Fruit fly (Drosophila melanogaster) whole organism, embryonic: ENCODE results near the gene CG12379.
A peak's percentile ranks its signal among the peaks of the same experiment; 100 is the strongest.

ENCODE experiments used
- ATbp ChIP-seq: fragments of 200-800 bp; sonication (Bioruptor generic); optimal IDR thresholded peaks from 2 replicates; lab custom pipeline; 2017; ENCODE audit warnings: missing biosample characterization, mild to moderate bottlenecking, missing genetic modification characterization, missing genetic modification reagents
- B-H2 ChIP-seq: fragments of 200-800 bp; sonication (Bioruptor generic); optimal IDR thresholded peaks from 2 replicates; lab custom pipeline; 2018; ENCODE audit warnings: missing biosample characterization, mild to moderate bottlenecking, missing genetic modification characterization
- BEAF-32 ChIP-seq: fragments of 200-800 bp; sonication (Bioruptor generic); optimal IDR thresholded peaks from 3 replicates; lab custom pipeline; 2017; ENCODE audit warnings: missing biosample characterization, missing genetic modification characterization, mild to moderate bottlenecking, moderate library complexity, missing genetic modification reagents
- CG10366 ChIP-seq: fragments of 200-800 bp; sonication (Bioruptor generic); IDR thresholded peaks from 2 replicates; pipeline ENCODE4 v1.3.6; 2022; ENCODE audit warnings: missing biosample characterization, missing genetic modification characterization
- CG12391 ChIP-seq: fragments of 200-800 bp; sonication (Bioruptor generic); optimal IDR thresholded peaks from 3 replicates; lab custom pipeline; 2018; ENCODE audit warnings: missing biosample characterization, mild to moderate bottlenecking, missing genetic modification characterization, moderate library complexity
- CG15269 ChIP-seq: fragments of 200-800 bp; sonication (Bioruptor generic); optimal IDR thresholded peaks from 2 replicates; lab custom pipeline; 2018; ENCODE audit warnings: missing biosample characterization, mild to moderate bottlenecking, missing genetic modification characterization, moderate library complexity
- CG16863 ChIP-seq: fragments of 200-800 bp; sonication (Bioruptor generic); optimal IDR thresholded peaks from 3 replicates; lab custom pipeline; 2016; ENCODE audit warnings: missing biosample characterization, missing genetic modification characterization
- CG17829 ChIP-seq: fragments of 200-800 bp; optimal IDR thresholded peaks from 2 replicates; lab custom pipeline; 2019; ENCODE audit warnings: missing biosample characterization, mild to moderate bottlenecking, missing genetic modification characterization, moderate library complexity
- CG18599 ChIP-seq: fragments of 200-800 bp; sonication (Bioruptor generic); optimal IDR thresholded peaks from 3 replicates; lab custom pipeline; 2017; ENCODE audit warnings: missing biosample characterization, missing genetic modification characterization, mild to moderate bottlenecking, moderate library complexity, missing genetic modification reagents
- CG2678 ChIP-seq: fragments of 200-800 bp; sonication (Bioruptor generic); optimal IDR thresholded peaks from 3 replicates; lab custom pipeline; 2019; ENCODE audit warnings: missing biosample characterization, mild to moderate bottlenecking, missing genetic modification characterization, moderate library complexity
- CG2712 ChIP-seq: fragments of 200-800 bp; optimal IDR thresholded peaks from 3 replicates; lab custom pipeline; 2019; ENCODE audit warnings: missing biosample characterization, mild to moderate bottlenecking, missing genetic modification characterization, moderate library complexity
- CG3163 ChIP-seq: fragments of 200-800 bp; sonication (Bioruptor generic); optimal IDR thresholded peaks from 3 replicates; lab custom pipeline; 2016; ENCODE audit warnings: missing biosample characterization, missing genetic modification characterization
- CG32767 ChIP-seq: fragments of 200-800 bp; sonication (Bioruptor generic); IDR thresholded peaks from 2 replicates; pipeline ENCODE4 v1.3.6; 2022; ENCODE audit warnings: missing biosample characterization, missing genetic modification characterization
- CG34376 ChIP-seq: fragments of 200-800 bp; sonication (Bioruptor generic); optimal IDR thresholded peaks from 2 replicates; lab custom pipeline; 2018; ENCODE audit warnings: missing biosample characterization, mild to moderate bottlenecking, missing genetic modification characterization
- CG4730 ChIP-seq: fragments of 200-800 bp; sonication (Bioruptor generic); IDR thresholded peaks from 2 replicates; pipeline ENCODE4 v1.3.6; 2022; ENCODE audit warnings: missing biosample characterization, missing genetic modification characterization
- CG6791 ChIP-seq: fragments of 200-800 bp; sonication (Bioruptor generic); IDR thresholded peaks from 3 replicates; pipeline ENCODE4 v1.3.6; 2022; ENCODE audit warnings: missing biosample characterization, missing genetic modification characterization; ENCODE audit not compliant: partially characterized antibody
- CG6854 ChIP-seq: fragments of 200-800 bp; sonication (Bioruptor generic); optimal IDR thresholded peaks from 3 replicates; lab custom pipeline; 2017; ENCODE audit warnings: missing biosample characterization, mild to moderate bottlenecking, missing genetic modification characterization
- CG7839 ChIP-seq: fragments of 200-800 bp; sonication (Bioruptor generic); optimal IDR thresholded peaks from 3 replicates; lab custom pipeline; 2018; ENCODE audit warnings: missing biosample characterization, mild to moderate bottlenecking, missing genetic modification characterization, moderate library complexity
- D19B ChIP-seq: fragments of 200-800 bp; sonication (Bioruptor generic); optimal IDR thresholded peaks from 2 replicates; lab custom pipeline; 2017; ENCODE audit warnings: missing biosample characterization, mild to moderate bottlenecking, missing genetic modification characterization
- Dad ChIP-seq: fragments of 200-800 bp; sonication (Bioruptor generic); optimal IDR thresholded peaks from 3 replicates; lab custom pipeline; 2016; ENCODE audit warnings: missing biosample characterization, missing genetic modification characterization
- HLHmδ ChIP-seq: fragments of 200-800 bp; sonication (Bioruptor generic); optimal IDR thresholded peaks from 2 replicates; lab custom pipeline; 2018; ENCODE audit warnings: missing biosample characterization, mild to moderate bottlenecking, missing genetic modification characterization, moderate library complexity
- Hsf ChIP-seq: fragments of 200-800 bp; sonication (Bioruptor generic); optimal IDR thresholded peaks from 3 replicates; lab custom pipeline; 2016; ENCODE audit warnings: missing biosample characterization, missing genetic modification characterization
- MBD-R2 ChIP-seq: fragments of 200-800 bp; sonication (Bioruptor generic); IDR thresholded peaks from 2 replicates; pipeline ENCODE4 v1.3.6; 2022; ENCODE audit warnings: missing biosample characterization, missing genetic modification characterization
- Max ChIP-seq: fragments of 200-800 bp; sonication (Bioruptor generic); optimal IDR thresholded peaks from 2 replicates; lab custom pipeline; 2016; ENCODE audit warnings: missing biosample characterization, mild to moderate bottlenecking, missing genetic modification characterization
- Nf-YC ChIP-seq: fragments of 200-800 bp; optimal IDR thresholded peaks from 3 replicates; lab custom pipeline; 2019; ENCODE audit warnings: missing biosample characterization, mild to moderate bottlenecking, missing genetic modification characterization, moderate library complexity
- Ptx1 ChIP-seq: fragments of 200-800 bp; sonication (Bioruptor generic); IDR thresholded peaks from 2 replicates; pipeline ENCODE4 v1.3.6; 2022; ENCODE audit warnings: missing biosample characterization, missing genetic modification characterization
- Sox102F ChIP-seq: fragments of 200-800 bp; sonication (Bioruptor generic); optimal IDR thresholded peaks from 2 replicates; lab custom pipeline; 2018; ENCODE audit warnings: missing biosample characterization, mild to moderate bottlenecking, missing genetic modification characterization, moderate library complexity
- Stat92E ChIP-seq, 3 experiments: fragments of >200 bp in 2 of 3; fragments of 200-800 bp in 1 of 3; sonication (Bioruptor generic) in 1 of 3; optimal IDR thresholded peaks; 2 replicates each; lab custom pipeline; 2017 to 2019; ENCODE audit warnings: missing biosample characterization in 3 of 3, missing genetic modification characterization in 3 of 3, mild to moderate bottlenecking in 1 of 3, moderate library complexity in 1 of 3
- bab2 ChIP-seq: fragments of 200-800 bp; sonication (Bioruptor generic); optimal IDR thresholded peaks from 2 replicates; lab custom pipeline; 2016; ENCODE audit warnings: missing biosample characterization, missing genetic modification characterization
- cato ChIP-seq: fragments of 200-800 bp; sonication (Bioruptor generic); optimal IDR thresholded peaks from 2 replicates; lab custom pipeline; 2016; ENCODE audit warnings: missing biosample characterization, missing genetic modification characterization, borderline replicate concordance
- chif ChIP-seq, 2 experiments: fragments of 200-800 bp; sonication (Bioruptor generic); optimal IDR thresholded peaks; 3 replicates each; lab custom pipeline; 2016; ENCODE audit warnings: missing biosample characterization in 2 of 2, missing genetic modification characterization in 2 of 2
- crp ChIP-seq, 2 experiments: fragments of 200-800 bp; sonication (Bioruptor generic); optimal IDR thresholded peaks; 2 replicates in 1 of 2; 3 replicates in 1 of 2; lab custom pipeline; 2017; ENCODE audit warnings: missing biosample characterization in 2 of 2, missing genetic modification characterization in 2 of 2, mild to moderate bottlenecking in 1 of 2, moderate library complexity in 1 of 2
- fd3F ChIP-seq: fragments of 200-800 bp; sonication (Bioruptor generic); optimal IDR thresholded peaks from 2 replicates; lab custom pipeline; 2018; ENCODE audit warnings: missing biosample characterization, mild to moderate bottlenecking, missing genetic modification characterization, moderate library complexity
- ham ChIP-seq: fragments of 200-800 bp; sonication (Bioruptor generic); IDR thresholded peaks from 2 replicates; pipeline ENCODE4 v1.3.6; 2022; ENCODE audit warnings: missing biosample characterization, missing genetic modification characterization
- inv ChIP-seq: fragments of 200-800 bp; sonication (Bioruptor generic); IDR thresholded peaks from 2 replicates; pipeline ENCODE4 v1.3.6; 2022; ENCODE audit warnings: missing biosample characterization, missing genetic modification characterization; ENCODE audit not compliant: partially characterized antibody
- jing ChIP-seq: fragments of 200-800 bp; sonication (Bioruptor generic); optimal IDR thresholded peaks from 2 replicates; lab custom pipeline; 2018; ENCODE audit warnings: missing biosample characterization, mild to moderate bottlenecking, missing genetic modification characterization
- lola ChIP-seq, 3 experiments: fragments of >200 bp in 2 of 3; fragments of 200-800 bp in 1 of 3; sonication (Bioruptor generic) in 1 of 3; optimal IDR thresholded peaks; 2 replicates each; lab custom pipeline; 2017 to 2019; ENCODE audit warnings: missing biosample characterization in 3 of 3, missing genetic modification characterization in 3 of 3, mild to moderate bottlenecking in 1 of 3, moderate library complexity in 1 of 3
- mirr ChIP-seq: fragments of 200-800 bp; sonication (Bioruptor generic); optimal IDR thresholded peaks from 3 replicates; lab custom pipeline; 2018; ENCODE audit warnings: missing biosample characterization, mild to moderate bottlenecking, missing genetic modification characterization
- org-1 ChIP-seq: fragments of 200-800 bp; sonication (Bioruptor generic); optimal IDR thresholded peaks from 2 replicates; lab custom pipeline; 2017; ENCODE audit warnings: missing biosample characterization, missing genetic modification characterization
- salm ChIP-seq: fragments of 200-800 bp; sonication (Bioruptor generic); optimal IDR thresholded peaks from 2 replicates; lab custom pipeline; 2018; ENCODE audit warnings: missing biosample characterization, mild to moderate bottlenecking, missing genetic modification characterization
- sd ChIP-seq: fragments of 200-800 bp; sonication (Bioruptor generic); optimal IDR thresholded peaks from 3 replicates; lab custom pipeline; 2018; ENCODE audit warnings: missing biosample characterization, mild to moderate bottlenecking, missing genetic modification characterization, moderate library complexity
- sens ChIP-seq: fragments of 200-800 bp; sonication (Bioruptor generic); peaks from one replicate; lab custom pipeline; 2016; ENCODE audit warnings: missing biosample characterization, missing genetic modification characterization
- stwl ChIP-seq: fragments of 200-800 bp; sonication (Bioruptor generic); optimal IDR thresholded peaks from 3 replicates; lab custom pipeline; 2018; ENCODE audit warnings: missing biosample characterization, mild to moderate bottlenecking, missing genetic modification characterization, moderate library complexity
- tio ChIP-seq: fragments of 200-800 bp; sonication (Bioruptor generic); optimal IDR thresholded peaks from 2 replicates; lab custom pipeline; 2017; ENCODE audit warnings: missing biosample characterization, missing genetic modification characterization, inconsistent platforms
- tll ChIP-seq, 2 experiments: fragments of 200-800 bp in 1 of 2; fragments of >200 bp in 1 of 2; sonication (Bioruptor generic) in 1 of 2; optimal IDR thresholded peaks; 2 replicates each; lab custom pipeline; 2017 to 2019; ENCODE audit warnings: missing biosample characterization in 2 of 2, missing genetic modification characterization in 2 of 2, mild to moderate bottlenecking in 1 of 2, moderate library complexity in 1 of 2
- twi ChIP-seq: fragments of 200-800 bp; optimal IDR thresholded peaks from 2 replicates; lab custom pipeline; 2019; ENCODE audit warnings: missing biosample characterization, mild to moderate bottlenecking, missing genetic modification characterization, moderate library complexity
- tx ChIP-seq: fragments of 200-800 bp; sonication (Bioruptor generic); optimal IDR thresholded peaks from 2 replicates; lab custom pipeline; 2016; ENCODE audit warnings: missing biosample characterization, missing genetic modification characterization
- vvl ChIP-seq: fragments of 200-800 bp; sonication (Bioruptor generic); IDR thresholded peaks from 2 replicates; pipeline ENCODE4 v1.3.6; 2022; ENCODE audit warnings: missing biosample characterization, missing genetic modification characterization

CG12379 gene

dm6 chrX:15696854-15697540 is 36.8 kb downstream of the CG12379 start, which contains the start of gene CG8128 (continued):
- TF ChIP-seq mirr (GFP tag; lab: Kevin White, UChicago) (no peak), HLHmδ (no peak), CG2678 (tag; lab: Kevin White, UChicago) (no peak), ham (no peak), CG32767 (GFP tag; lab: Robert Waterston, UW) (no peak), Dad (GFP tag; lab: Kevin White, UChicago) (no peak), ATbp (GFP tag; lab: Kevin White, UChicago) (no peak), lola (GFP tag; optimal IDR thresholded peaks at IDR 0.05; lab: Kevin White, UChicago) (no peak), Sox102F (GFP tag; lab: Kevin White, UChicago) (no peak), D19B (GFP tag; lab: Kevin White, UChicago) (no peak), Stat92E (GFP tag; optimal IDR thresholded peaks at IDR 0.05; lab: Kevin White, UChicago) (no peak), CG2712 (peak; percentile 14), salm (tag; lab: Kevin White, UChicago) (no peak), cato (GFP tag; lab: Kevin White, UChicago) (no peak), vvl (GFP tag; lab: Robert Waterston, UW) (no peak), CG15269 (tag; lab: Kevin White, UChicago) (no peak), CG18599 (GFP tag; lab: Kevin White, UChicago) (no peak), twi (tag; lab: Kevin White, UChicago) (no peak), crp (GFP tag; optimal IDR thresholded peaks at IDR 0.05; lab: Kevin White, UChicago) (peak; percentile 63 to 93), CG16863 (GFP tag; lab: Kevin White, UChicago) (no peak), CG34376 (GFP tag; lab: Kevin White, UChicago) (no peak), CG10366 (no peak), BEAF-32 (GFP tag; lab: Kevin White, UChicago) (peak; percentile 50), inv (GFP tag; lab: Robert Waterston, UW) (no peak), sens (GFP tag; lab: Kevin White, UChicago) (peak; percentile 79), Hsf (GFP tag; lab: Kevin White, UChicago) (peak; percentile 3), tio (GFP tag; lab: Kevin White, UChicago) (no peak), CG3163 (GFP tag; lab: Kevin White, UChicago) (no peak), CG6791 (GFP tag; lab: Robert Waterston, UW) (no peak), Max (GFP tag; lab: Kevin White, UChicago) (no peak), CG4730 (GFP tag; lab: Robert Waterston, UW) (no peak), fd3F (GFP tag; lab: Kevin White, UChicago) (no peak), B-H2 (GFP tag; lab: Kevin White, UChicago) (no peak), CG12391 (tag; lab: Kevin White, UChicago) (peak; percentile 2), tx (GFP tag; lab: Kevin White, UChicago) (no peak), Ptx1 (GFP tag; lab: Robert Waterston, UW) (0 out of 2 replicates have a peak, but pooled peaks have one; percentile 18), CG7839 (tag; lab: Kevin White, UChicago) (peak; percentile 16), stwl (no peak), sd (tag; lab: Kevin White, UChicago) (no peak), org-1 (no peak), tll (GFP tag; optimal IDR thresholded peaks at IDR 0.05; lab: Kevin White, UChicago) (peak; percentile 26 to 88), CG17829 (tag; lab: Kevin White, UChicago) (no peak), jing (no peak), MBD-R2 (GFP tag; lab: Robert Waterston, UW) (no peak; the same call in 1 of the 2 replicates), chif (GFP tag; optimal IDR thresholded peaks at IDR 0.05; lab: Kevin White, UChicago) (no peak), Nf-YC (tag; lab: Kevin White, UChicago) (no peak), CG6854 (GFP tag; lab: Kevin White, UChicago) (no peak), bab2 (GFP tag; lab: Kevin White, UChicago) (peak; percentile 9)
